Fruit fly (Drosophila melanogaster) whole organism, prepupa: ENCODE results near the gene drl.

Experiments used
- Blimp-1 ChIP-seq: fragments of 200-800 bp; sonication (Bioruptor generic); optimal IDR thresholded peaks from 3 replicates; lab custom pipeline; 2017; ENCODE audit warnings: missing biosample characterization, missing genetic modification characterization, mild to moderate bottlenecking, moderate library complexity, missing genetic modification reagents
- CG10631 ChIP-seq: fragments of 200-800 bp; sonication (Bioruptor generic); optimal IDR thresholded peaks from 2 replicates; lab custom pipeline; 2016; ENCODE audit warnings: missing biosample characterization, missing genetic modification characterization
- CG10669 ChIP-seq: fragments of 200-800 bp; sonication (Bioruptor generic); optimal IDR thresholded peaks from 3 replicates; lab custom pipeline; 2018; ENCODE audit warnings: missing biosample characterization, mild to moderate bottlenecking, missing genetic modification characterization, moderate library complexity
- CG11294 ChIP-seq: fragments of 200-800 bp; sonication (Bioruptor generic); IDR thresholded peaks from 2 replicates; pipeline ENCODE4 v1.3.6; 2022; ENCODE audit warnings: missing biosample characterization, missing genetic modification characterization
- CG11762 ChIP-seq: fragments of 200-800 bp; sonication (Bioruptor generic); optimal IDR thresholded peaks from 3 replicates; lab custom pipeline; 2016; ENCODE audit warnings: missing biosample characterization, missing genetic modification characterization; ENCODE audit not compliant: insufficient read depth
- CG11902 ChIP-seq: fragments of 200-800 bp; sonication (Bioruptor generic); optimal IDR thresholded peaks from 3 replicates; lab custom pipeline; 2016; ENCODE audit warnings: missing biosample characterization, missing genetic modification characterization
- CG15336 ChIP-seq: fragments of 200-800 bp; sonication (Bioruptor generic); IDR thresholded peaks from 2 replicates; pipeline ENCODE4 v1.3.6; 2022; ENCODE audit warnings: missing biosample characterization, missing genetic modification characterization
- CG1621 ChIP-seq: fragments of 200-800 bp; sonication (Bioruptor generic); optimal IDR thresholded peaks from 3 replicates; lab custom pipeline; 2018; ENCODE audit warnings: missing biosample characterization, mild to moderate bottlenecking, missing genetic modification characterization
- CG16779 ChIP-seq: fragments of 200-800 bp; sonication (Bioruptor generic); optimal IDR thresholded peaks from 3 replicates; lab custom pipeline; 2017; ENCODE audit warnings: missing biosample characterization, mild to moderate bottlenecking, missing genetic modification characterization
- CG3032 ChIP-seq: fragments of 200-800 bp; optimal IDR thresholded peaks from 2 replicates; lab custom pipeline; 2019; ENCODE audit warnings: missing biosample characterization, mild to moderate bottlenecking, missing genetic modification characterization, moderate library complexity
- CG31627 ChIP-seq: fragments of 200-800 bp; sonication (Bioruptor generic); optimal IDR thresholded peaks from 3 replicates; lab custom pipeline; 2016; ENCODE audit warnings: missing biosample characterization, missing genetic modification characterization
- CG3919 ChIP-seq: fragments of 200-800 bp; sonication (Bioruptor generic); optimal IDR thresholded peaks from 3 replicates; lab custom pipeline; 2016; ENCODE audit warnings: missing biosample characterization, missing genetic modification characterization
- CG6163 ChIP-seq: fragments of 200-800 bp; sonication (Bioruptor generic); IDR thresholded peaks from 3 replicates; pipeline ENCODE4 v1.3.6; 2022; ENCODE audit warnings: missing biosample characterization, missing genetic modification characterization
- CG6276 ChIP-seq: fragments of 200-800 bp; sonication (Bioruptor generic); optimal IDR thresholded peaks from 2 replicates; lab custom pipeline; 2017; ENCODE audit warnings: missing biosample characterization, mild to moderate bottlenecking, missing genetic modification characterization
- CG6792 ChIP-seq: fragments of 200-800 bp; sonication (Bioruptor generic); optimal IDR thresholded peaks from 3 replicates; lab custom pipeline; 2016; ENCODE audit warnings: missing biosample characterization, missing genetic modification characterization
- CG6808 ChIP-seq: fragments of 200-800 bp; sonication (Bioruptor generic); optimal IDR thresholded peaks from 3 replicates; lab custom pipeline; 2017; ENCODE audit warnings: missing biosample characterization, missing genetic modification characterization, mild to moderate bottlenecking, moderate library complexity, missing genetic modification reagents
- CG6854 ChIP-seq: fragments of 200-800 bp; sonication (Bioruptor generic); optimal IDR thresholded peaks from 2 replicates; lab custom pipeline; 2017; ENCODE audit warnings: missing biosample characterization, mild to moderate bottlenecking, missing genetic modification characterization
- CG7368 ChIP-seq: fragments of 200-800 bp; sonication (Bioruptor generic); optimal IDR thresholded peaks from 3 replicates; lab custom pipeline; 2016; ENCODE audit warnings: missing biosample characterization, missing genetic modification characterization
- CG8119 ChIP-seq: fragments of 200-800 bp; sonication (Bioruptor generic); IDR thresholded peaks from 3 replicates; pipeline ENCODE4 v1.3.6; 2022; ENCODE audit warnings: missing biosample characterization, missing genetic modification characterization
- CG8319 ChIP-seq: fragments of 200-800 bp; sonication (Bioruptor generic); optimal IDR thresholded peaks from 3 replicates; lab custom pipeline; 2016; ENCODE audit warnings: missing biosample characterization, missing genetic modification characterization
- CG9139 ChIP-seq: fragments of 200-800 bp; sonication (Bioruptor generic); optimal IDR thresholded peaks from 3 replicates; lab custom pipeline; 2017; ENCODE audit warnings: missing biosample characterization, mild to moderate bottlenecking, missing genetic modification characterization
- Eip75B ChIP-seq: fragments of 200-800 bp; sonication (Bioruptor generic); optimal IDR thresholded peaks from 3 replicates; lab custom pipeline; 2016; ENCODE audit warnings: missing biosample characterization, missing genetic modification characterization
- Eip78C ChIP-seq: fragments of 200-800 bp; sonication (Bioruptor generic); peaks from one replicate; lab custom pipeline; 2016; ENCODE audit warnings: missing biosample characterization, missing genetic modification characterization
- Ets96B ChIP-seq: fragments of 200-800 bp; optimal IDR thresholded peaks from 2 replicates; lab custom pipeline; 2019; ENCODE audit warnings: missing biosample characterization, mild to moderate bottlenecking, missing genetic modification characterization, moderate library complexity
- Gug ChIP-seq: fragments of 200-800 bp; sonication (Bioruptor generic); IDR thresholded peaks from 2 replicates; pipeline ENCODE4 v1.3.6; 2022; ENCODE audit warnings: missing biosample characterization, missing genetic modification characterization
- Hr39 ChIP-seq: fragments of 200-800 bp; sonication (Bioruptor generic); optimal IDR thresholded peaks from 2 replicates; lab custom pipeline; 2016; ENCODE audit warnings: missing biosample characterization, missing genetic modification characterization
- Hr4 ChIP-seq: fragments of 200-800 bp; sonication (Bioruptor generic); optimal IDR thresholded peaks from 3 replicates; lab custom pipeline; 2016; ENCODE audit warnings: missing biosample characterization, missing genetic modification characterization
- Lpt ChIP-seq: fragments of 200-800 bp; sonication (Bioruptor generic); optimal IDR thresholded peaks from 3 replicates; lab custom pipeline; 2016; ENCODE audit warnings: missing biosample characterization, missing genetic modification characterization
- Met ChIP-seq: fragments of 200-800 bp; sonication (Bioruptor generic); optimal IDR thresholded peaks from 3 replicates; lab custom pipeline; 2016; ENCODE audit warnings: missing biosample characterization, missing genetic modification characterization
- OdsH ChIP-seq: fragments of 200-800 bp; sonication (Bioruptor generic); optimal IDR thresholded peaks from 3 replicates; lab custom pipeline; 2016; ENCODE audit warnings: missing biosample characterization, missing genetic modification characterization
- Smox ChIP-seq: fragments of 200-800 bp; sonication (Bioruptor generic); optimal IDR thresholded peaks from 3 replicates; lab custom pipeline; 2016; ENCODE audit warnings: missing biosample characterization, missing genetic modification characterization
- achi ChIP-seq: fragments of 200-800 bp; sonication (Bioruptor generic); optimal IDR thresholded peaks from 3 replicates; lab custom pipeline; 2016; ENCODE audit warnings: missing biosample characterization, missing genetic modification characterization
- acj6 ChIP-seq: fragments of 200-800 bp; sonication (Bioruptor generic); optimal IDR thresholded peaks from 3 replicates; lab custom pipeline; 2016; ENCODE audit warnings: missing biosample characterization, missing genetic modification characterization
- dsx ChIP-seq: fragments of 200-800 bp; optimal IDR thresholded peaks from 3 replicates; lab custom pipeline; 2019; ENCODE audit warnings: missing biosample characterization, mild to moderate bottlenecking, missing genetic modification characterization, moderate library complexity; ENCODE audit not compliant: poor library complexity, severe bottlenecking
- eg ChIP-seq: fragments of 200-800 bp; sonication (Bioruptor generic); IDR thresholded peaks from 3 replicates; pipeline ENCODE4 v1.3.6; 2022; ENCODE audit warnings: missing biosample characterization, missing genetic modification characterization
- fd59A ChIP-seq: fragments of 200-800 bp; sonication (Bioruptor generic); optimal IDR thresholded peaks from 2 replicates; lab custom pipeline; 2017; ENCODE audit warnings: missing biosample characterization, mild to moderate bottlenecking, missing genetic modification characterization, missing genetic modification reagents
- lz ChIP-seq: fragments of 200-800 bp; sonication (Bioruptor generic); optimal IDR thresholded peaks from 3 replicates; lab custom pipeline; 2016; ENCODE audit warnings: missing biosample characterization, missing genetic modification characterization
- net ChIP-seq: fragments of 200-800 bp; sonication (Bioruptor generic); optimal IDR thresholded peaks from 3 replicates; lab custom pipeline; 2016; ENCODE audit warnings: missing biosample characterization, missing genetic modification characterization
- pdm3 ChIP-seq: fragments of 200-800 bp; sonication (Bioruptor generic); optimal IDR thresholded peaks from 3 replicates; lab custom pipeline; 2016; ENCODE audit warnings: missing biosample characterization, missing genetic modification characterization
- salr ChIP-seq, 2 experiments: fragments of 200-800 bp; sonication (Bioruptor generic); optimal IDR thresholded peaks; 3 replicates each; lab custom pipeline; 2016 to 2018; ENCODE audit warnings: missing biosample characterization in 2 of 2, missing genetic modification characterization in 2 of 2, mild to moderate bottlenecking in 1 of 2
- spab ChIP-seq: fragments of 200-800 bp; sonication (Bioruptor generic); optimal IDR thresholded peaks from 2 replicates; lab custom pipeline; 2017; ENCODE audit warnings: missing biosample characterization, mild to moderate bottlenecking, missing genetic modification characterization, missing genetic modification reagents
- ss ChIP-seq, 2 experiments: fragments of 200-800 bp; sonication (Bioruptor generic); optimal IDR thresholded peaks; 2 replicates in 1 of 2; 3 replicates in 1 of 2; lab custom pipeline; 2017 to 2018; ENCODE audit warnings: mild to moderate bottlenecking in 2 of 2, missing biosample characterization in 2 of 2, missing genetic modification characterization in 2 of 2, moderate library complexity in 1 of 2
- svp ChIP-seq: fragments of 200-800 bp; sonication (Bioruptor generic); peaks from one replicate; lab custom pipeline; 2016; ENCODE audit warnings: missing biosample characterization, missing genetic modification characterization
- topi ChIP-seq: fragments of 200-800 bp; sonication (Bioruptor generic); optimal IDR thresholded peaks from 3 replicates; lab custom pipeline; 2016; ENCODE audit warnings: missing biosample characterization, missing genetic modification characterization
- vri ChIP-seq: fragments of 200-800 bp; sonication (Bioruptor generic); optimal IDR thresholded peaks from 3 replicates; lab custom pipeline; 2016; ENCODE audit warnings: missing biosample characterization, mild to moderate bottlenecking, missing genetic modification characterization

drl gene

dm6 chr2L:19154893-19155389 lies 35.2 kb upstream of the drl start (continued):
- TF ChIP-seq pdm3 (GFP tag; lab: Kevin White, UChicago) (no peak), CG11902 (no peak), OdsH (GFP tag; lab: Kevin White, UChicago) (no peak), spab (GFP tag; lab: Kevin White, UChicago) (peak; percentile 13), vri (no peak), fd59A (GFP tag; lab: Kevin White, UChicago) (no peak), Lpt (no peak)

dm6 chr2L:19155937-19156736 lies 34.0 kb upstream of the drl start:
- TF ChIP-seq achi: no peak
- peak; percentile 67 for TF ChIP-seq fd59A (GFP tag; lab: Kevin White, UChicago)
- TF ChIP-seq CG1621: peak; percentile 94
- peak; percentile 1 for TF ChIP-seq Eip75B (GFP tag; lab: Kevin White, UChicago)
- peak; percentile 49 for TF ChIP-seq CG10631
- TF ChIP-seq topi (GFP tag; lab: Kevin White, UChicago): peak; percentile 44
- peak; percentile 71 for TF ChIP-seq Ets96B (tag; lab: Kevin White, UChicago)
- peak; percentile 90 for TF ChIP-seq Eip78C
- no peak for TF ChIP-seq lz (GFP tag; lab: Kevin White, UChicago)
- peak; percentile 100 for TF ChIP-seq CG9139 (GFP tag; lab: Kevin White, UChicago)
- TF ChIP-seq Gug (GFP tag; lab: Robert Waterston, UW): peak; percentile 33; the same call in 1 of the 2 replicates
- peak; percentile 50 to 70 for TF ChIP-seq salr (GFP tag; optimal IDR thresholded peaks at IDR 0.05; lab: Kevin White, UChicago)
- peak; percentile 8 for TF ChIP-seq acj6 (GFP tag; lab: Kevin White, UChicago)
- no peak for TF ChIP-seq CG8319
- peak; percentile 25 for TF ChIP-seq Lpt
- TF ChIP-seq CG16779: peak; percentile 86
- peak; percentile 33 for TF ChIP-seq pdm3 (GFP tag; lab: Kevin White, UChicago)
- TF ChIP-seq CG7368 (GFP tag; lab: Kevin White, UChicago): peak; percentile 31
- peak; percentile 18 for TF ChIP-seq CG11762 (GFP tag; lab: Kevin White, UChicago)
- TF ChIP-seq spab (GFP tag; lab: Kevin White, UChicago): peak; percentile 89
- 0 out of 3 replicates have a peak, but pooled peaks have one; percentile 45 for TF ChIP-seq CG8119 (GFP tag; lab: Robert Waterston, UW)
- TF ChIP-seq Met: no peak
- peak; percentile 71 for TF ChIP-seq CG10669 (GFP tag; lab: Kevin White, UChicago)
- TF ChIP-seq net (GFP tag; lab: Kevin White, UChicago): peak; percentile 62
- peak; percentile 6 for TF ChIP-seq Hr4 (GFP tag; lab: Kevin White, UChicago)
- TF ChIP-seq CG3032 (tag; lab: Kevin White, UChicago): peak; percentile 70
- no peak for TF ChIP-seq CG31627 (GFP tag; lab: Kevin White, UChicago)
- no peak for TF ChIP-seq CG11294 (GFP tag; lab: Robert Waterston, UW)
- peak; percentile 12 for TF ChIP-seq CG11902
- peak; percentile 0 for TF ChIP-seq OdsH (GFP tag; lab: Kevin White, UChicago)
- TF ChIP-seq Smox (GFP tag; lab: Kevin White, UChicago): no peak
- TF ChIP-seq Hr39 (GFP tag; lab: Kevin White, UChicago): no peak
- peak; percentile 89 for TF ChIP-seq svp (GFP tag; lab: Kevin White, UChicago)
- 0 out of 2 replicates have a peak, but pooled peaks have one; percentile 23 for TF ChIP-seq CG15336
- peak; percentile 45 for TF ChIP-seq CG3919 (GFP tag; lab: Kevin White, UChicago)
- no peak for TF ChIP-seq Blimp-1 (GFP tag; lab: Kevin White, UChicago)
- TF ChIP-seq CG6808 (GFP tag; lab: Kevin White, UChicago): peak; percentile 96
- TF ChIP-seq dsx (GFP tag; lab: Kevin White, UChicago): peak; percentile 89
- TF ChIP-seq CG6163 (GFP tag; lab: Robert Waterston, UW): peak; percentile 89
- TF ChIP-seq CG6854 (GFP tag; lab: Kevin White, UChicago): no peak
- peak; percentile 11 for TF ChIP-seq CG6792 (GFP tag; lab: Kevin White, UChicago)
- peak; percentile 100 for TF ChIP-seq ss (GFP tag; optimal IDR thresholded peaks at IDR 0.05; lab: Kevin White, UChicago)
- TF ChIP-seq CG6276: peak; percentile 62
- TF ChIP-seq eg (GFP tag; lab: Robert Waterston, UW): peak; percentile 70
